Worm (Caenorhabditis elegans) whole organism, L4 larva: ENCODE measurements around the gene B0222.1.

Experiments used
- egl-27 ChIP-seq: sonication (generic microtip); optimal IDR thresholded peaks from 3 replicates; lab custom pipeline; 2017; ENCODE audit warnings: missing biosample characterization, missing genetic modification reagents, missing genetic modification characterization
- pha-4 ChIP-seq, 2 experiments: fragments of 150-350 bp in 1 of 2; fragments of 200-800 bp in 1 of 2; sonication (Bioruptor generic) in 1 of 2; IDR thresholded peaks in 1 of 2; optimal IDR thresholded peaks in 1 of 2; 2 replicates each; pipeline versions ENCODE4 v1.3.6 to Lab custom; 2014 to 2022; ENCODE audit warnings: missing genetic modification characterization in 2 of 2, missing genetic modification reagents in 2 of 2, missing biosample characterization in 1 of 2, missing compliant biosample characterization in 1 of 2
- skn-1 ChIP-seq: fragments of 150-350 bp; optimal IDR thresholded peaks from 2 replicates; lab custom pipeline; 2014; ENCODE audit warnings: missing biosample characterization, missing genetic modification characterization
- unc-39 ChIP-seq: sonication (generic microtip); optimal IDR thresholded peaks from 2 replicates; lab custom pipeline; 2017; ENCODE audit warnings: missing biosample characterization, missing genetic modification characterization

- TF ChIP-seq skn-1 (tag; lab: Kevin White, UChicago) (no peak), egl-27 (tag; lab: Kevin White, UChicago) (no peak), unc-39 (no peak), pha-4 (GFP tag; IDR thresholded peaks at IDR 0.05; lab: Robert Waterston, UW) (no peak), pha-4 (tag; optimal IDR thresholded peaks at IDR 0.05; lab: Kevin White, UChicago) (no peak)
Measured at ce11 chrV:9183718-9184441, 49.8 kb downstream of the B0222.1 start.
